Worm (Caenorhabditis elegans) whole organism, L3 larva: ENCODE data around the gene trpp-12.

ENCODE experiments used
- mdl-1 ChIP-seq: fragments of 150-350 bp; optimal IDR thresholded peaks from 2 replicates; lab custom pipeline; 2014; ENCODE audit warnings: missing biosample characterization, missing genetic modification characterization
- nhr-11 ChIP-seq: fragments of 150-350 bp; optimal IDR thresholded peaks from 2 replicates; lab custom pipeline; 2014; ENCODE audit warnings: missing biosample characterization, missing genetic modification characterization
- nhr-76 ChIP-seq: fragments of 150-350 bp; sonication (generic microtip); optimal IDR thresholded peaks from 5 replicates; lab custom pipeline; 2014; ENCODE audit warnings: missing biosample characterization, missing genetic modification characterization
- tbx-2 ChIP-seq: sonication (generic microtip); optimal IDR thresholded peaks from 2 replicates; lab custom pipeline; 2016; ENCODE audit warnings: mild to moderate bottlenecking, missing genetic modification characterization, missing compliant biosample characterization
- unc-39 ChIP-seq: sonication (generic microtip); optimal IDR thresholded peaks from 4 replicates; lab custom pipeline; 2017; ENCODE audit warnings: missing biosample characterization, missing genetic modification characterization

ce11 chrX:2382227-2382626, 27.3 kb upstream of the trpp-12 start:
- no peak for TF ChIP-seq mdl-1 (tag; lab: Kevin White, UChicago)
- no peak for TF ChIP-seq nhr-11 (tag; lab: Kevin White, UChicago)
- TF ChIP-seq unc-39 (tag; lab: Kevin White, UChicago), result no peak
- TF ChIP-seq nhr-76 (tag; lab: Kevin White, UChicago), result no peak
- TF ChIP-seq tbx-2 (tag; lab: Kevin White, UChicago), result no peak
